Fruit fly (Drosophila melanogaster) whole organism, embryonic: ENCODE measurements around the gene slf.

Source experiments
- Ada2b ChIP-seq: fragments of 200-800 bp; sonication (Bioruptor generic); IDR thresholded peaks from 2 replicates; pipeline ENCODE4 v1.3.6; 2022; ENCODE audit warnings: missing biosample characterization, missing genetic modification characterization
- C15 ChIP-seq: fragments of 200-800 bp; sonication (Bioruptor generic); IDR thresholded peaks from 3 replicates; pipeline ENCODE4 v1.3.6; 2022; ENCODE audit warnings: missing biosample characterization, missing genetic modification characterization
- CG11247 ChIP-seq: fragments of 200-800 bp; sonication (Bioruptor generic); IDR thresholded peaks from 2 replicates; pipeline ENCODE4 v1.3.6; 2022; ENCODE audit warnings: missing biosample characterization, missing genetic modification characterization
- CG12071 ChIP-seq: fragments of 200-800 bp; sonication (Bioruptor generic); optimal IDR thresholded peaks from 3 replicates; lab custom pipeline; 2018; ENCODE audit warnings: missing biosample characterization, mild to moderate bottlenecking, missing genetic modification characterization
- CG12236 ChIP-seq: fragments of 200-800 bp; sonication (Bioruptor generic); optimal IDR thresholded peaks from 2 replicates; lab custom pipeline; 2016; ENCODE audit warnings: missing biosample characterization, missing genetic modification characterization
- CG12769 ChIP-seq: fragments of 200-800 bp; sonication (Bioruptor generic); optimal IDR thresholded peaks from 2 replicates; lab custom pipeline; 2019; ENCODE audit warnings: missing biosample characterization, mild to moderate bottlenecking, missing genetic modification characterization, moderate library complexity
- CG13296 ChIP-seq: fragments of 200-800 bp; sonication (Bioruptor generic); optimal IDR thresholded peaks from 3 replicates; lab custom pipeline; 2018; ENCODE audit warnings: missing biosample characterization, mild to moderate bottlenecking, missing genetic modification characterization
- CG14860 ChIP-seq: fragments of 200-800 bp; sonication (Bioruptor generic); IDR thresholded peaks from 3 replicates; pipeline ENCODE4 v1.3.6; 2022; ENCODE audit warnings: missing biosample characterization, missing genetic modification characterization; ENCODE audit not compliant: partially characterized antibody
- CG17186 ChIP-seq: fragments of 200-800 bp; sonication (Bioruptor generic); optimal IDR thresholded peaks from 3 replicates; lab custom pipeline; 2017; ENCODE audit warnings: missing biosample characterization, missing genetic modification reagents, missing genetic modification characterization
- CG17385 ChIP-seq: fragments of 200-800 bp; sonication (Bioruptor generic); optimal IDR thresholded peaks from 3 replicates; lab custom pipeline; 2018; ENCODE audit warnings: missing biosample characterization, mild to moderate bottlenecking, missing genetic modification characterization
- CG17802 ChIP-seq: fragments of 200-800 bp; sonication (Bioruptor generic); optimal IDR thresholded peaks from 2 replicates; lab custom pipeline; 2018; ENCODE audit warnings: missing biosample characterization, mild to moderate bottlenecking, missing genetic modification characterization, moderate library complexity
- CG2889 ChIP-seq: fragments of 200-800 bp; sonication (Bioruptor generic); IDR thresholded peaks from 3 replicates; pipeline ENCODE4 v1.3.6; 2022; ENCODE audit warnings: missing biosample characterization, missing genetic modification characterization
- CG32772 ChIP-seq: fragments of 200-800 bp; sonication (Bioruptor generic); IDR thresholded peaks from 2 replicates; pipeline ENCODE4 v1.3.6; 2022; ENCODE audit warnings: missing biosample characterization, missing genetic modification characterization
- CG34422 ChIP-seq: fragments of 200-800 bp; sonication (Bioruptor generic); IDR thresholded peaks from 3 replicates; pipeline ENCODE4 v1.3.6; 2022; ENCODE audit warnings: missing biosample characterization, missing genetic modification characterization
- CG6765 ChIP-seq: fragments of 200-800 bp; sonication (Bioruptor generic); optimal IDR thresholded peaks from 3 replicates; lab custom pipeline; 2017; ENCODE audit warnings: missing biosample characterization, mild to moderate bottlenecking, missing genetic modification characterization
- CG7963 ChIP-seq: fragments of 200-800 bp; sonication (Bioruptor generic); IDR thresholded peaks from 3 replicates; pipeline ENCODE4 v1.3.6; 2022; ENCODE audit warnings: missing biosample characterization, missing genetic modification characterization; ENCODE audit not compliant: partially characterized antibody
- CG7987 ChIP-seq: fragments of 200-800 bp; sonication (Bioruptor generic); optimal IDR thresholded peaks from 2 replicates; lab custom pipeline; 2018; ENCODE audit warnings: missing biosample characterization, mild to moderate bottlenecking, missing genetic modification characterization, moderate library complexity
- CG8089 ChIP-seq: fragments of 200-800 bp; sonication (Bioruptor generic); optimal IDR thresholded peaks from 3 replicates; lab custom pipeline; 2016; ENCODE audit warnings: missing biosample characterization, missing genetic modification characterization
- Elba2 ChIP-seq: fragments of 200-800 bp; sonication (Bioruptor generic); optimal IDR thresholded peaks from 3 replicates; lab custom pipeline; 2016; ENCODE audit warnings: missing biosample characterization, missing genetic modification characterization
- H15 ChIP-seq: fragments of 200-800 bp; sonication (Bioruptor generic); IDR thresholded peaks from 3 replicates; pipeline ENCODE4 v1.3.6; 2022; ENCODE audit warnings: missing biosample characterization, missing genetic modification characterization
- H2.0 ChIP-seq: fragments of 200-800 bp; sonication (Bioruptor generic); IDR thresholded peaks from 2 replicates; pipeline ENCODE4 v1.3.6; 2022; ENCODE audit warnings: missing biosample characterization, missing genetic modification characterization
- Hmr ChIP-seq: fragments of 200-800 bp; sonication (Bioruptor generic); optimal IDR thresholded peaks from 3 replicates; lab custom pipeline; 2017; ENCODE audit warnings: mild to moderate bottlenecking, missing biosample characterization, missing genetic modification reagents, missing genetic modification characterization
- Lim3 ChIP-seq: fragments of 200-800 bp; sonication (Bioruptor generic); IDR thresholded peaks from 2 replicates; pipeline ENCODE4 v1.3.6; 2022; ENCODE audit warnings: missing biosample characterization, missing genetic modification characterization
- Med ChIP-seq: fragments of 200-800 bp; sonication (Bioruptor generic); peaks from one replicate; lab custom pipeline; 2016; ENCODE audit warnings: missing biosample characterization, missing genetic modification characterization, mild to moderate bottlenecking, inconsistent platforms, moderate library complexity
- Meics ChIP-seq: fragments of 200-800 bp; sonication (Bioruptor generic); optimal IDR thresholded peaks from 2 replicates; lab custom pipeline; 2017; ENCODE audit warnings: missing biosample characterization, mild to moderate bottlenecking, missing genetic modification characterization
- NFAT ChIP-seq: fragments of 200-800 bp; sonication (Bioruptor generic); IDR thresholded peaks from 2 replicates; pipeline ENCODE4 v1.3.6; 2022; ENCODE audit warnings: missing biosample characterization, missing genetic modification characterization
- Neu2 ChIP-seq: fragments of 200-800 bp; sonication (Bioruptor generic); optimal IDR thresholded peaks from 3 replicates; lab custom pipeline; 2016; ENCODE audit warnings: missing biosample characterization, missing genetic modification characterization, borderline replicate concordance
- Opbp ChIP-seq: fragments of 200-800 bp; sonication (Bioruptor generic); IDR thresholded peaks from 3 replicates; pipeline ENCODE4 v1.3.6; 2022; ENCODE audit warnings: missing biosample characterization, missing genetic modification characterization; ENCODE audit not compliant: partially characterized antibody
- Optix ChIP-seq: fragments of 200-800 bp; sonication (Bioruptor generic); IDR thresholded peaks from 3 replicates; pipeline ENCODE4 v1.3.6; 2022; ENCODE audit warnings: missing biosample characterization, missing genetic modification characterization
- abd-A ChIP-seq: fragments of 200-800 bp; sonication (Bioruptor generic); optimal IDR thresholded peaks from 3 replicates; lab custom pipeline; 2019; ENCODE audit warnings: missing biosample characterization, mild to moderate bottlenecking, missing genetic modification characterization, moderate library complexity
- al ChIP-seq: fragments of 200-800 bp; sonication (Bioruptor generic); IDR thresholded peaks from 2 replicates; pipeline ENCODE4 v1.3.6; 2022; ENCODE audit warnings: missing biosample characterization, missing genetic modification characterization
- ato ChIP-seq: fragments of 200-800 bp; sonication (Bioruptor generic); IDR thresholded peaks from 2 replicates; pipeline ENCODE4 v1.3.6; 2022; ENCODE audit warnings: missing biosample characterization, missing genetic modification characterization; ENCODE audit not compliant: partially characterized antibody
- cato ChIP-seq: fragments of 200-800 bp; sonication (Bioruptor generic); optimal IDR thresholded peaks from 2 replicates; lab custom pipeline; 2016; ENCODE audit warnings: missing biosample characterization, missing genetic modification characterization, borderline replicate concordance
- ci ChIP-seq: fragments of 200-800 bp; sonication (Bioruptor generic); IDR thresholded peaks from 3 replicates; pipeline ENCODE4 v1.3.6; 2022; ENCODE audit warnings: missing biosample characterization, missing genetic modification characterization
- cwo ChIP-seq: fragments of 200-800 bp; sonication (Bioruptor generic); optimal IDR thresholded peaks from 3 replicates; lab custom pipeline; 2017; ENCODE audit warnings: missing biosample characterization, missing genetic modification characterization, mild to moderate bottlenecking, moderate library complexity, missing genetic modification reagents
- dmrt99B ChIP-seq: fragments of 200-800 bp; sonication (Bioruptor generic); optimal IDR thresholded peaks from 2 replicates; lab custom pipeline; 2018; ENCODE audit warnings: missing biosample characterization, mild to moderate bottlenecking, missing genetic modification characterization, moderate library complexity
- fd3F ChIP-seq: fragments of 200-800 bp; sonication (Bioruptor generic); optimal IDR thresholded peaks from 2 replicates; lab custom pipeline; 2018; ENCODE audit warnings: missing biosample characterization, mild to moderate bottlenecking, missing genetic modification characterization, moderate library complexity
- gcm2 ChIP-seq: fragments of 200-800 bp; sonication (Bioruptor generic); optimal IDR thresholded peaks from 2 replicates; lab custom pipeline; 2016; ENCODE audit warnings: missing biosample characterization, missing genetic modification characterization
- jing ChIP-seq: fragments of 200-800 bp; sonication (Bioruptor generic); optimal IDR thresholded peaks from 2 replicates; lab custom pipeline; 2018; ENCODE audit warnings: missing biosample characterization, mild to moderate bottlenecking, missing genetic modification characterization
- jumu ChIP-seq: fragments of 200-800 bp; sonication (Bioruptor generic); optimal IDR thresholded peaks from 3 replicates; lab custom pipeline; 2016; ENCODE audit warnings: missing biosample characterization, missing genetic modification characterization
- kah ChIP-seq: fragments of 200-800 bp; sonication (Bioruptor generic); optimal IDR thresholded peaks from 2 replicates; lab custom pipeline; 2018; ENCODE audit warnings: missing biosample characterization, mild to moderate bottlenecking, missing genetic modification characterization
- mam ChIP-seq: fragments of 200-800 bp; sonication (Bioruptor generic); optimal IDR thresholded peaks from 3 replicates; lab custom pipeline; 2016; ENCODE audit warnings: missing biosample characterization, missing genetic modification characterization
- mirr ChIP-seq: fragments of 200-800 bp; sonication (Bioruptor generic); optimal IDR thresholded peaks from 3 replicates; lab custom pipeline; 2018; ENCODE audit warnings: missing biosample characterization, mild to moderate bottlenecking, missing genetic modification characterization
- nerfin-2 ChIP-seq: fragments of 200-800 bp; sonication (Bioruptor generic); IDR thresholded peaks from 2 replicates; pipeline ENCODE4 v1.3.6; 2022; ENCODE audit warnings: missing biosample characterization, missing genetic modification characterization; ENCODE audit not compliant: partially characterized antibody
- oc ChIP-seq: fragments of 200-800 bp; sonication (Bioruptor generic); optimal IDR thresholded peaks from 2 replicates; lab custom pipeline; 2018; ENCODE audit warnings: missing biosample characterization, mild to moderate bottlenecking, missing genetic modification characterization, moderate library complexity
- pum ChIP-seq: fragments of 200-800 bp; sonication (Bioruptor generic); optimal IDR thresholded peaks from 2 replicates; lab custom pipeline; 2016; ENCODE audit warnings: missing biosample characterization, missing genetic modification characterization
- salm ChIP-seq: fragments of 200-800 bp; sonication (Bioruptor generic); optimal IDR thresholded peaks from 2 replicates; lab custom pipeline; 2018; ENCODE audit warnings: missing biosample characterization, mild to moderate bottlenecking, missing genetic modification characterization
- shn ChIP-seq: fragments of 200-800 bp; sonication (Bioruptor generic); optimal IDR thresholded peaks from 3 replicates; lab custom pipeline; 2016; ENCODE audit warnings: missing biosample characterization, missing genetic modification characterization
- vvl ChIP-seq: fragments of 200-800 bp; sonication (Bioruptor generic); IDR thresholded peaks from 2 replicates; pipeline ENCODE4 v1.3.6; 2022; ENCODE audit warnings: missing biosample characterization, missing genetic modification characterization
- zfh1 ChIP-seq: fragments of 200-800 bp; sonication (Bioruptor generic); IDR thresholded peaks from 3 replicates; pipeline ENCODE4 v1.3.6; 2022; ENCODE audit warnings: missing biosample characterization, missing genetic modification characterization

The slf gene

DNA sequence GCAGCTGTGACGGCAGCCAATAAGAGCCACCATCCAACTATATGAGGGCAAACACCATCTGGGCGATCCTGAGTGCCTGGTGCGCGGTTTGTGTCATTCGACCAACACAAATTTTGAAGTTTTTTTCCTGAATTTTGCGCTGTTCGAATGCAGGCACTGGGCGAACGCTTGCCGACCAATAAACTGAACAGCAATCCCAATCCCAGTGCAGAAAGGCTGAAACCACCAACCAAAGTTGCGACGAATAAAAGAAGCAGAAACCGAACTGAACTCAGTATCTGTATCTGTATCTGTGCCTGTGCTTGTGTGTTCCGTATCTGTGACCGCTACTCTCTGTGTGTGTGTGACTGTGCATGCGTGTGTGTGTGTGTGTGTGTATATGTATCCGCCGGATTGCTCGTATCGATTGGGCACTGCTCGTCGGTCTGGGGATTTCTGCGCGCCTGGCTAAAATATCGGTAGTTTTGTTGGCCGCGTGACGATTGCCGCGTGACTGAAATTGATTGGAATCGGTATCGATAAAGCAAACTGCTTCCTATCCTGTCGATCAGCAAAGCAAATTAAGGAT lies 9.9 kb upstream of the slf start (continued):
- no peak for TF ChIP-seq CG2889
- peak; percentile 61 for TF ChIP-seq nerfin-2 (GFP tag; lab: Robert Waterston, UW)
- no peak for TF ChIP-seq CG8089 (GFP tag; lab: Kevin White, UChicago)
- no peak for TF ChIP-seq H15 (GFP tag; lab: Robert Waterston, UW)
- no peak for TF ChIP-seq CG11247 (GFP tag; lab: Robert Waterston, UW)
- TF ChIP-seq dmrt99B: no peak
- peak; percentile 71; the same call in 1 of the 2 replicates for TF ChIP-seq CG32772
- TF ChIP-seq H2.0 (GFP tag; lab: Robert Waterston, UW): no peak
- TF ChIP-seq NFAT (GFP tag; lab: Robert Waterston, UW): peak; percentile 32; the same call in 1 of the 2 replicates
- TF ChIP-seq gcm2 (GFP tag; lab: Kevin White, UChicago): no peak
- TF ChIP-seq abd-A: peak; percentile 94
- peak; percentile 69 for TF ChIP-seq Neu2 (GFP tag; lab: Kevin White, UChicago)
- TF ChIP-seq Ada2b (GFP tag; lab: Robert Waterston, UW): no peak
- peak; percentile 73 for TF ChIP-seq ato (GFP tag; lab: Robert Waterston, UW)
- peak; percentile 80 for TF ChIP-seq kah
- no peak for TF ChIP-seq Hmr
- peak; percentile 57; the same call in 2 of the 3 replicates for TF ChIP-seq Optix (GFP tag; lab: Robert Waterston, UW)
- TF ChIP-seq CG17802 (tag; lab: Kevin White, UChicago): no peak
- no peak for TF ChIP-seq salm (tag; lab: Kevin White, UChicago)
- peak; percentile 72 for TF ChIP-seq mirr (GFP tag; lab: Kevin White, UChicago)
- no peak for TF ChIP-seq Lim3
- no peak for TF ChIP-seq mam (GFP tag; lab: Kevin White, UChicago)
- TF ChIP-seq Elba2: peak; percentile 96
- peak; percentile 24 for TF ChIP-seq oc
- no peak for TF ChIP-seq zfh1 (GFP tag; lab: Robert Waterston, UW)
- no peak for TF ChIP-seq fd3F (GFP tag; lab: Kevin White, UChicago)
- TF ChIP-seq cato (GFP tag; lab: Kevin White, UChicago): no peak
- peak; percentile 71 for TF ChIP-seq CG7963 (GFP tag; lab: Robert Waterston, UW)
- peak; percentile 69 for TF ChIP-seq Med
- peak; percentile 28; the same call in 1 of the 2 replicates for TF ChIP-seq vvl (GFP tag; lab: Robert Waterston, UW)
- peak; percentile 23 for TF ChIP-seq CG6765 (GFP tag; lab: Kevin White, UChicago)
- no peak for TF ChIP-seq shn (GFP tag; lab: Kevin White, UChicago)
- TF ChIP-seq pum (GFP tag; lab: Kevin White, UChicago): no peak
- TF ChIP-seq al (GFP tag; lab: Robert Waterston, UW): no peak
- peak; percentile 95 for TF ChIP-seq cwo
- peak; percentile 8 for TF ChIP-seq CG13296 (GFP tag; lab: Kevin White, UChicago)
- TF ChIP-seq Opbp (GFP tag; lab: Robert Waterston, UW): peak; percentile 82
- peak; percentile 51; the same call in 1 of the 3 replicates for TF ChIP-seq CG14860 (GFP tag; lab: Robert Waterston, UW)
- peak; percentile 78 for TF ChIP-seq ci
- TF ChIP-seq CG12769 (tag; lab: Kevin White, UChicago): peak; percentile 99
- peak; percentile 46; the same call in 1 of the 3 replicates for TF ChIP-seq CG34422
- TF ChIP-seq C15 (GFP tag; lab: Robert Waterston, UW): no peak
- TF ChIP-seq CG17385: peak; percentile 79
- no peak for TF ChIP-seq jumu
- TF ChIP-seq CG17186 (GFP tag; lab: Kevin White, UChicago): no peak
- no peak for TF ChIP-seq CG12236 (GFP tag; lab: Kevin White, UChicago)
- peak; percentile 85 for TF ChIP-seq Meics (GFP tag; lab: Kevin White, UChicago)
- no peak for TF ChIP-seq CG12071
- TF ChIP-seq jing: no peak
- peak; percentile 63 for TF ChIP-seq CG7987
